Worm (Caenorhabditis elegans): ENCODE measurements around the gene taf-9.

The taf-9 gene

DNA sequence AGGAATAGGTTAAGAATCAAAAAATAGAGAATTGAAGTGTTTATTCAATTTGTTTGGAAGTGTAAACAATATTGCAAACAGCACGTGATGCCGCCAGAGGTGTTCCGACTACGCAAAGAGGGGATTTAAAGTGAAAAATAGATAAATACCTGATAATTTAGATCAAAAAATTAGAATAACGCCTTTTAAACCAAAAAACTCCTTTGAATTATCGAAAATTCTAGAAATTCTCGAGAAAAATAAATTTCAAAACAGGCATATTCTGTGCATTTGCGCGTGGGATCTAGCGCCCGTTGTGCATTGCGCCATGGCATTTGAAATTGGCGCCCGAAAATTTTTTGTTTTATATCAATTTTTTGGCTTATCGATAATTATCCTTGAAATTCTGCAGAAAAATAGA, 1.8 kb upstream of the taf-9 start, which contains the start of gene hip-1 (continued):
- no peak for TF ChIP-seq rbr-2 (tag; optimal IDR thresholded peaks at IDR 0.05)
- TF ChIP-seq Y105C5A.15 (GFP tag; IDR thresholded peaks at IDR 0.05) = no peak
- TF ChIP-seq nhr-102 (tag; optimal IDR thresholded peaks at IDR 0.05) = no peak
- TF ChIP-seq dmd-9 (GFP tag; IDR thresholded peaks at IDR 0.05) = peak; percentile 53; the same call in 1 of the 2 replicates

DNA sequence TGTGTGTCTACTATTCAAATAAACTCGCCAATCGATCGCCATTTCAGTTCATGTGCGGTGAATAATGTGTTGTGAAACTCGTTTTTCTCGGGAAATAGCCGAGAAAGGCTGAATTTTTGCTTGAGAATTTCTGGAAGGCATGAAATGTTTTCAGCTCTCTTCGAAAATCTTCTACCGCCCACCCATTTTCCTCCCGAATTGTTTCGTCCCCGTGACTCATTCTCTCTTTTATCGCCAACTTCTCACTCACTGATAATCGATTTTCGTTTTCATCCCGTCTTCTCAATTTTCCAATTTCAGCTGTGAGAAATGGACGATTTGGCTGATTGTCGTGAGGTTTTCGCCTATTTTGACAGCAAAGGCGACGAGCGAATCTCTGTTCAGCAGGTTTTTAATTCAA, 1.1 kb upstream of the taf-9 start, which contains the start of gene mlc-5:
Gene mlc-5, plus strand, starts transcription at position 301 of the 400 bp plus-strand sequence.
- peak; percentile 41 for TF ChIP-seq aha-1 (tag)
- no peak for TF ChIP-seq mdl-1 (tag; optimal IDR thresholded peaks at IDR 0.05)

DNA sequence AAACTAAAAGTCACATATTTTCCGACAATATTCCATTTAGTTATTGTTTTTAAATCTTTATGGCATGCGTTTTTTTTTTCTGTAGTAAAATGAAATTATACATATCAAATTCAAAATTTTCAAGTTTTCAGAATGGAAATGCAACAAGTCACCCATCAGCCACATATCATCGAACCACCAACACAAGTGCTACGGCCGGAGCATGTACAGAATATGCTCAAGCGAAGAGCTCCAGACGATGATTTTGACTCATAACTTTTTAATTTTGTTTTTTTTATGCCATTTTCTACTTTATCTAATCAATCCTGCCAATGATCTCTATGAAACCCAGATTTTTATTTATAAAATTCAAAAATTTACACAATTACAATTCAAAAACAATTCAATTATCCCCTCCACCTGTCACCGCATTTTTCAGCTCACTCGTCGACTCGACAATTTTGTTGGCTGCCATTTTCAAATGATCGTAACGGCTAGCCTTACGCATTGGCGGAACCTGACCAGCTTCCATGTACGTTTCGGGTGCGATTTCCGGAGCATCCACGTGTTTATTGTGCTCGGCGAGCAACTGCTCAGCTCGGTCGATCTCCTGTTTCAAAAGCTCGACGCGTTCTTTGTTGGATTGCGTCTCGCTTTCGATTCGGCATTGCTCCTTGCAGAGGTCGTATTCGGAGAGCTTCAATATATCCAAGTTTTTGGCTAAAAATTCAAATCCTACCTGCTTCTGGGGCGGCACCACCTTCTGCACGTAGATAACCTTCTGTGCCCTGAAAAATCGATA, 1.8 kb downstream of the taf-9 start:
- peak in 1 of 2 experiments; percentile 16 for TF ChIP-seq lsy-2 (tag; optimal IDR thresholded peaks at IDR 0.05)
- TF ChIP-seq php-3 (GFP tag; IDR thresholded peaks at IDR 0.05) = peak; percentile 33; the same call in 1 of the 2 replicates
- TF ChIP-seq nhr-41 (GFP tag; IDR thresholded peaks at IDR 0.05) = no peak
- 0 out of 2 replicates have a peak, but pooled peaks have one; percentile 4 for TF ChIP-seq lin-38 (GFP tag; IDR thresholded peaks at IDR 0.05)
- peak; percentile 40 for TF ChIP-seq set-16 (GFP tag; IDR thresholded peaks at IDR 0.05)
- peak; percentile 25 for TF ChIP-seq ama-1 (optimal IDR thresholded peaks at IDR 0.05)
- TF ChIP-seq dpl-1 (GFP tag; optimal IDR thresholded peaks at IDR 0.05) = no peak
- TF ChIP-seq nhr-102 (tag; optimal IDR thresholded peaks at IDR 0.05) = peak; percentile 31
- TF ChIP-seq unc-62 (GFP tag; optimal IDR thresholded peaks at IDR 0.05 in 1 of 2) = peak in 1 of 2 experiments; percentile 91
- no peak for TF ChIP-seq unc-62 (tag; optimal IDR thresholded peaks at IDR 0.05)
- TF ChIP-seq T26A8.4 (GFP tag; IDR thresholded peaks at IDR 0.05) = peak; percentile 54; the same call in 1 of the 2 replicates
- TF ChIP-seq zfp-3 (GFP tag; conservative IDR thresholded peaks at IDR 0.05) = peak; percentile 68
- no peak; the same call in 1 of the 2 replicates for TF ChIP-seq snpc-1.2 (GFP tag; IDR thresholded peaks at IDR 0.05)
- peak in 1 of 2 experiments; percentile 22 for TF ChIP-seq hif-1 (tag; optimal IDR thresholded peaks at IDR 0.05)
- peak; percentile 31 for TF ChIP-seq aha-1 (tag)
- TF ChIP-seq ceh-20 (GFP tag; IDR thresholded peaks at IDR 0.05) = 0 out of 2 replicates have a peak, but pooled peaks have one; percentile 13
- peak in 1 of 2 experiments; percentile 2 for TF ChIP-seq daf-16 (GFP tag; optimal IDR thresholded peaks at IDR 0.05)
- TF ChIP-seq daf-16 (tag; optimal IDR thresholded peaks at IDR 0.05) = peak; percentile 50
- TF ChIP-seq mep-1 (tag; optimal IDR thresholded peaks at IDR 0.05) = no peak
- peak; percentile 31 for TF ChIP-seq ceh-28 (tag; optimal IDR thresholded peaks at IDR 0.05)
- 0 out of 2 replicates have a peak, but pooled peaks have one; percentile 12 for TF ChIP-seq saeg-2 (GFP tag; IDR thresholded peaks at IDR 0.05)
- TF ChIP-seq egl-43 (GFP tag; IDR thresholded peaks at IDR 0.05) = peak; percentile 73
- no peak for TF ChIP-seq daf-12 (tag; optimal IDR thresholded peaks at IDR 0.05)
- peak; percentile 46 for TF ChIP-seq dve-1 (tag; optimal IDR thresholded peaks at IDR 0.05; ENCODE audit: insufficient read depth)

- no peak for TF ChIP-seq lin-13 (GFP tag; optimal IDR thresholded peaks at IDR 0.05)
- TF ChIP-seq egl-27 (tag; optimal IDR thresholded peaks at IDR 0.05) = no peak
- TF ChIP-seq cey-2 (tag; optimal IDR thresholded peaks at IDR 0.05; ENCODE audit: borderline replicate concordance, insufficient read depth) = no peak
- peak in 1 of 2 experiments; percentile 9 for TF ChIP-seq daf-16 (GFP tag; optimal IDR thresholded peaks at IDR 0.05)
- peak; percentile 99 for TF ChIP-seq daf-16 (tag; optimal IDR thresholded peaks at IDR 0.05)
- TF ChIP-seq vab-7 (GFP tag; IDR thresholded peaks at IDR 0.05) = no peak
- peak; percentile 23; the same call in 1 of the 2 replicates for TF ChIP-seq dmd-6 (GFP tag; IDR thresholded peaks at IDR 0.05)
- no peak for TF ChIP-seq zip-2 (tag; optimal IDR thresholded peaks at IDR 0.05)
- TF ChIP-seq mdl-1 (tag; optimal IDR thresholded peaks at IDR 0.05) = peak in 1 of 2 experiments; percentile 34
- peak; percentile 84 for TF ChIP-seq hlh-30 (tag; optimal IDR thresholded peaks at IDR 0.05; ENCODE audit: insufficient read depth)
- TF ChIP-seq ceh-44 (GFP tag; IDR thresholded peaks at IDR 0.05) = no peak
- TF ChIP-seq mep-1 (tag; optimal IDR thresholded peaks at IDR 0.05) = peak; percentile 16
- TF ChIP-seq dve-1 (tag; optimal IDR thresholded peaks at IDR 0.05; ENCODE audit: insufficient read depth) = peak; percentile 90
- TF ChIP-seq lsy-2 (tag; optimal IDR thresholded peaks at IDR 0.05) = peak; percentile 13 to 37
- TF ChIP-seq nhr-76 (tag; optimal IDR thresholded peaks at IDR 0.05) = no peak
- 0 out of 2 replicates have a peak, but pooled peaks have one; percentile 2 for TF ChIP-seq T26A8.4 (GFP tag; IDR thresholded peaks at IDR 0.05)
- no peak for TF ChIP-seq snpc-1.2 (GFP tag; IDR thresholded peaks at IDR 0.05)
- no peak for TF ChIP-seq ztf-11 (tag; optimal IDR thresholded peaks at IDR 0.05)
- peak; percentile 49 for TF ChIP-seq nhr-28 (tag; optimal IDR thresholded peaks at IDR 0.05)
- TF ChIP-seq F10B5.3 (tag; optimal IDR thresholded peaks at IDR 0.05) = no peak
- no peak for TF ChIP-seq mxl-3 (GFP tag; optimal IDR thresholded peaks at IDR 0.05)
- peak; percentile 82 for TF ChIP-seq hlh-11 (tag; optimal IDR thresholded peaks at IDR 0.05)
- no peak for TF ChIP-seq hif-1 (tag; optimal IDR thresholded peaks at IDR 0.05)
- TF ChIP-seq pqm-1 (tag; optimal IDR thresholded peaks at IDR 0.05) = peak; percentile 80
These were observed 2.6 kb downstream of the taf-9 start, which contains the start of gene T12D8.5 for ce11 chrIII:13626692-13627091. T12D8.5 (minus strand) TSS chrIII:13626786.

All from whole organism, L4 larva.